Worm (Caenorhabditis elegans): Measurements from ENCODE around the gene Y37E11B.5.

ce11 chrIV:3608547-3609222 lies 10.3 kb upstream of the Y37E11B.5 start:
- TF ChIP-seq efl-1 (GFP tag; optimal IDR thresholded peaks at IDR 0.05), result no peak
- peak; percentile 44 for TF ChIP-seq tlf-1 (GFP tag; optimal IDR thresholded peaks at IDR 0.05)
- no peak for TF ChIP-seq ztf-28 (GFP tag; IDR thresholded peaks at IDR 0.05)
- no peak for TF ChIP-seq lsy-27 (tag; optimal IDR thresholded peaks at IDR 0.05; ENCODE audit: borderline replicate concordance, insufficient read depth)
